Worm (Caenorhabditis elegans) whole organism, late embryonic: ENCODE data around the gene T26H5.14.

Source experiments
- nhr-11 ChIP-seq: fragments of 150-350 bp; optimal IDR thresholded peaks from 2 replicates; lab custom pipeline; 2014; ENCODE audit warnings: missing biosample characterization, missing genetic modification characterization
- rnt-1 ChIP-seq: sonication (generic microtip); optimal IDR thresholded peaks from 2 replicates; lab custom pipeline; 2016; ENCODE audit warnings: missing genetic modification characterization, missing compliant biosample characterization

DNA sequence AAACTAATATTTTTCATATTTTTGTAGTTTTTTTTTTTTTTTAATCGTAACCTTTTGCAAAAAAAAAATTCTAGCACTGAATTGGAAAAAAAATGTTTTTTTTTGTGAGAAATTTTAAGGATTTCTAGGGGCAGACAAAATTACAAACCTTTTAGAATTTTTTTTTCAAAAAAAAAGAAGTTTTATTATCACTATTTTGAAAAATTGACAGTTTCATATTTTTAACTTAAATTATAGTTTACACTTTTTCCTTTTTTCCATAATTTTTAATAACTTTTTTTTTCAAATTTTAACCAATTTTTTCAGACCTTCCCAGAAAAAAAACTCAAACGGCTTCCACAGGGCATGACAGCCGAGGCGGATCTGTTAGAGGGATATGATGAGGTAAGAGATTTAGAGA lies 22.1 kb downstream of the T26H5.14 start, which contains the start of gene dpf-1:
- TF ChIP-seq nhr-11 (tag; lab: Kevin White, UChicago) = no peak
- TF ChIP-seq rnt-1 (tag; lab: Kevin White, UChicago) = no peak
